Fruit fly (Drosophila melanogaster): ENCODE results near the gene CG4194.

Gene CG4194

DNA sequence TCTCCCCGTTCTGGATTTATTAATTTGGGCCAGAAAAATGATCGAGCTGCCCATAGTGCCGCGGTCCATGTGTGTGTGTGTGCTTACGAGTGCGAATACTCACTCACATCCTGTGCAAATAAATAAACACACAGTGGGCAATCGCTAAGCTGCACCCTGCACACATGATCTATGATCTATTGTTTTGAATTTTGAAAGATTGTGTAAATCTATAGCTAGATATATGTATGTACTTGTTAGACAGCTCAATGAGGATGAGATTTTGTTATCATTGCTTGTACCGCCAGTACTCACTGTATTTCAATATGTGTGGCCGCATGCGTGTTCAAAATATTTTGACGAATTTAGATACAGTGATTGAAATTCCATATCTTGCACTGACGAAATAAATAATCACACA, 14.7 kb downstream of the CG4194 start (continued):
- TF ChIP-seq CG34224 (GFP tag; IDR thresholded peaks at IDR 0.05; ENCODE audit: partially characterized antibody) = no peak
- TF ChIP-seq CG12104 (GFP tag; optimal IDR thresholded peaks at IDR 0.05) = no peak
- no peak for TF ChIP-seq pros (GFP tag; optimal IDR thresholded peaks at IDR 0.05)
- no peak for TF ChIP-seq CG17568 (GFP tag; optimal IDR thresholded peaks at IDR 0.05)
- peak; percentile 66 for TF ChIP-seq Dip3 (GFP tag; optimal IDR thresholded peaks at IDR 0.05)
- no peak for TF ChIP-seq Side (GFP tag; optimal IDR thresholded peaks at IDR 0.05)
- no peak for TF ChIP-seq CG12744 (GFP tag; optimal IDR thresholded peaks at IDR 0.05)
- no peak for TF ChIP-seq hkb (optimal IDR thresholded peaks at IDR 0.05)
- TF ChIP-seq hkb (GFP tag; IDR thresholded peaks at IDR 0.05) = no peak; the same call in 1 of the 2 replicates
- TF ChIP-seq CG12071 (GFP tag; optimal IDR thresholded peaks at IDR 0.05) = peak; percentile 53
- peak; percentile 77 for TF ChIP-seq rib (GFP tag; IDR thresholded peaks at IDR 0.05)
- peak; percentile 12 for TF ChIP-seq CG1792 (GFP tag; optimal IDR thresholded peaks at IDR 0.05)
- TF ChIP-seq Nf-YA (GFP tag; IDR thresholded peaks at IDR 0.05) = no peak
- TF ChIP-seq tx (GFP tag; optimal IDR thresholded peaks at IDR 0.05) = peak; percentile 1
- no peak for TF ChIP-seq CG6272 (GFP tag; IDR thresholded peaks at IDR 0.05)
- no peak for TF ChIP-seq ac (GFP tag; optimal IDR thresholded peaks at IDR 0.05)
- no peak for TF ChIP-seq pan (optimal IDR thresholded peaks at IDR 0.05)
- TF ChIP-seq pan (GFP tag; optimal IDR thresholded peaks at IDR 0.05 in 1 of 2, IDR thresholded peaks at IDR 0.05 in 1 of 2) = peak in 1 of 2 experiments; percentile 59
- TF ChIP-seq so (GFP tag; IDR thresholded peaks at IDR 0.05) = peak; percentile 72; the same call in 2 of the 3 replicates
- TF ChIP-seq CG15479 (GFP tag; optimal IDR thresholded peaks at IDR 0.05) = no peak
- no peak for TF ChIP-seq Bdp1 (GFP tag; optimal IDR thresholded peaks at IDR 0.05)
- 0 out of 2 replicates have a peak, but pooled peaks have one; percentile 17 for TF ChIP-seq CG17328 (GFP tag; IDR thresholded peaks at IDR 0.05)
- no peak for TF ChIP-seq vnd (GFP tag; IDR thresholded peaks at IDR 0.05; ENCODE audit: partially characterized antibody)
- peak; percentile 4 for TF ChIP-seq CG11723 (GFP tag; optimal IDR thresholded peaks at IDR 0.05)
- peak; percentile 49 for TF ChIP-seq CG4404 (GFP tag; IDR thresholded peaks at IDR 0.05)
- no peak for TF ChIP-seq Lhr (GFP tag; optimal IDR thresholded peaks at IDR 0.05)
- TF ChIP-seq CG10654 (GFP tag; optimal IDR thresholded peaks at IDR 0.05) = no peak
- no peak for TF ChIP-seq MTF-1 (GFP tag; optimal IDR thresholded peaks at IDR 0.05; ENCODE audit: borderline replicate concordance)
- no peak for TF ChIP-seq CG12942 (GFP tag; optimal IDR thresholded peaks at IDR 0.05)
- TF ChIP-seq CG11695 (GFP tag; IDR thresholded peaks at IDR 0.05) = no peak
- no peak for TF ChIP-seq CG14965 (GFP tag; optimal IDR thresholded peaks at IDR 0.05; ENCODE audit: borderline replicate concordance)
- TF ChIP-seq CG30020 (tag; optimal IDR thresholded peaks at IDR 0.05) = no peak
- no peak for TF ChIP-seq ERR (GFP tag; optimal IDR thresholded peaks at IDR 0.05)
- no peak for TF ChIP-seq Hmx (GFP tag; optimal IDR thresholded peaks at IDR 0.05)
- TF ChIP-seq Rx (GFP tag; IDR thresholded peaks at IDR 0.05) = peak; percentile 41; the same call in 1 of the 2 replicates
- peak; percentile 36 for TF ChIP-seq sens (GFP tag)
- TF ChIP-seq zf30C (GFP tag; optimal IDR thresholded peaks at IDR 0.05) = no peak
- peak; percentile 5 for TF ChIP-seq exex (tag; optimal IDR thresholded peaks at IDR 0.05)
- TF ChIP-seq CG3065 (GFP tag; optimal IDR thresholded peaks at IDR 0.05) = no peak
- TF ChIP-seq Tbp (GFP tag; optimal IDR thresholded peaks at IDR 0.05) = no peak
- no peak for TF ChIP-seq CG15011 (GFP tag; optimal IDR thresholded peaks at IDR 0.05)
- no peak for TF ChIP-seq sqz (GFP tag; optimal IDR thresholded peaks at IDR 0.05)
- TF ChIP-seq eyg (GFP tag; optimal IDR thresholded peaks at IDR 0.05) = no peak
- TF ChIP-seq sob (GFP tag; IDR thresholded peaks at IDR 0.05) = peak; percentile 77
- TF ChIP-seq onecut (GFP tag; IDR thresholded peaks at IDR 0.05) = no peak
- peak; percentile 25 for TF ChIP-seq CG1647 (GFP tag; optimal IDR thresholded peaks at IDR 0.05)
- no peak for TF ChIP-seq pfk (GFP tag; optimal IDR thresholded peaks at IDR 0.05)
- no peak for TF ChIP-seq CG6791 (GFP tag; IDR thresholded peaks at IDR 0.05; ENCODE audit: partially characterized antibody)
- TF ChIP-seq mam (GFP tag; optimal IDR thresholded peaks at IDR 0.05) = peak; percentile 80
- TF ChIP-seq CG7372 (GFP tag; IDR thresholded peaks at IDR 0.05) = peak; percentile 57
- TF ChIP-seq CG10543 (GFP tag; optimal IDR thresholded peaks at IDR 0.05) = peak; percentile 49
- TF ChIP-seq Aef1 (GFP tag; IDR thresholded peaks at IDR 0.05) = peak; percentile 53; the same call in 2 of the 3 replicates
